Fruit fly (Drosophila melanogaster) whole organism, embryonic: ENCODE data around the gene CG31010.

Source experiments
- CG10147 ChIP-seq: fragments of 200-800 bp; sonication (Bioruptor generic); optimal IDR thresholded peaks from 2 replicates; lab custom pipeline; 2019; ENCODE audit warnings: missing biosample characterization, mild to moderate bottlenecking, missing genetic modification characterization, moderate library complexity
- CG10209 ChIP-seq: fragments of 200-800 bp; sonication (Bioruptor generic); optimal IDR thresholded peaks from 3 replicates; lab custom pipeline; 2017; ENCODE audit warnings: missing biosample characterization, mild to moderate bottlenecking, missing genetic modification characterization, missing genetic modification reagents
- CG17912 ChIP-seq: fragments of 200-800 bp; sonication (Bioruptor generic); optimal IDR thresholded peaks from 2 replicates; lab custom pipeline; 2018; ENCODE audit warnings: missing biosample characterization, mild to moderate bottlenecking, missing genetic modification characterization
- Gug ChIP-seq: fragments of 200-800 bp; sonication (Bioruptor generic); IDR thresholded peaks from 4 replicates; pipeline ENCODE4 v1.3.6; 2022; ENCODE audit warnings: missing biosample characterization, missing genetic modification characterization
- Sin3A ChIP-seq: fragments of >200 bp; optimal IDR thresholded peaks from 2 replicates; lab custom pipeline; 2018
- tin ChIP-seq: fragments of 200-800 bp; sonication (Bioruptor generic); optimal IDR thresholded peaks from 3 replicates; lab custom pipeline; 2016; ENCODE audit warnings: missing biosample characterization, missing genetic modification characterization
- toy ChIP-seq: fragments of 200-800 bp; sonication (Bioruptor generic); IDR thresholded peaks from 2 replicates; pipeline ENCODE4 v1.3.6; 2022; ENCODE audit warnings: missing biosample characterization, missing genetic modification characterization

DNA sequence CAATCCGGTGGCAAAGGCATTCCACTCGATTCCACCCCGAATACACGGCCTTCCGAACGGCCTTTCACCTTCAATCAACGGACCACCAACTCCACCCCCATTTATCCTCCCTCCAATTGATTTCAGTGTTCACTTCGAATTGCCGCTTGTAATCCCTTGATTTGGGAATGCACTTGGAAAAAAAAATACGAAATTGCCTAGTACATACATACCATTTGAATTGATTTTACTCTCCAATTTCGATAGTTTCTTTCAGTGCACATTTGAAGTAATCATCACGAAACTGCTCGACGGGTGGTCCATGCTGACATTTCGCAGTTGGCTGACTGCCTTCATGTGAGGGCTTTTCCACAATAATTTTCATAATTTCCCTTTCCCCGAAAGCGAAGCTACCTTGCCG lies 6.8 kb downstream of the CG31010 start:
- TF ChIP-seq CG10147 = no peak
- TF ChIP-seq Gug (GFP tag; lab: Robert Waterston, UW) = no peak
- no peak for TF ChIP-seq CG10209 (GFP tag; lab: Kevin White, UChicago)
- TF ChIP-seq toy (GFP tag; lab: Robert Waterston, UW) = no peak
- no peak for TF ChIP-seq tin (GFP tag; lab: Kevin White, UChicago)
- no peak for TF ChIP-seq CG17912 (GFP tag; lab: Kevin White, UChicago)
- TF ChIP-seq Sin3A = no peak
